Worm (Caenorhabditis elegans) whole organism, L2 larva: ENCODE data around the gene C14A11.2.
A peak's percentile ranks its signal among the peaks of the same experiment; 100 is the strongest.

Source experiments
- C34F6.9 ChIP-seq: fragments of 150-350 bp; optimal IDR thresholded peaks from 2 replicates; lab custom pipeline; 2014; ENCODE audit warnings: missing biosample characterization, missing genetic modification characterization
- F13H6.1 ChIP-seq: sonication (generic microtip); optimal IDR thresholded peaks from 2 replicates; lab custom pipeline; 2016; ENCODE audit warnings: missing genetic modification characterization, missing compliant biosample characterization
- Y55F3AM.14 ChIP-seq: fragments of 200-800 bp; sonication (Bioruptor generic); optimal IDR thresholded peaks from 2 replicates; lab custom pipeline; 2018; ENCODE audit warnings: mild to moderate bottlenecking, missing genetic modification characterization, missing compliant biosample characterization
- ZK546.5 ChIP-seq: sonication (generic microtip); optimal IDR thresholded peaks from 2 replicates; lab custom pipeline; 2017; ENCODE audit warnings: missing biosample characterization, missing genetic modification characterization
- alr-1 ChIP-seq: fragments of 150-350 bp; optimal IDR thresholded peaks from 2 replicates; lab custom pipeline; 2014; ENCODE audit warnings: missing biosample characterization, missing genetic modification characterization
- aly-2 ChIP-seq: fragments of 150-350 bp; optimal IDR thresholded peaks from 2 replicates; lab custom pipeline; 2014; ENCODE audit warnings: missing biosample characterization, missing genetic modification characterization
- ama-1 ChIP-seq: fragments of 150-350 bp; optimal IDR thresholded peaks from 2 replicates; lab custom pipeline; 2018; ENCODE audit warnings: inconsistent platforms
- blmp-1 ChIP-seq: sonication (generic microtip); optimal IDR thresholded peaks from 2 replicates; lab custom pipeline; 2017; ENCODE audit warnings: missing genetic modification characterization, mild to moderate bottlenecking, missing compliant biosample characterization, antibody characterized with exemption, moderate library complexity; ENCODE audit not compliant: insufficient read depth
- ceh-82 ChIP-seq: fragments of 150-350 bp; optimal IDR thresholded peaks from 2 replicates; lab custom pipeline; 2014; ENCODE audit warnings: missing biosample characterization, missing genetic modification characterization
- crh-2 ChIP-seq: sonication (generic microtip); optimal IDR thresholded peaks from 2 replicates; lab custom pipeline; 2017; ENCODE audit warnings: missing biosample characterization, missing genetic modification characterization
- egl-27 ChIP-seq: sonication (generic microtip); optimal IDR thresholded peaks from 3 replicates; lab custom pipeline; 2017; ENCODE audit warnings: missing biosample characterization, missing genetic modification reagents, missing genetic modification characterization
- elt-1 ChIP-seq: fragments of 150-350 bp; optimal IDR thresholded peaks from 2 replicates; lab custom pipeline; 2014; ENCODE audit warnings: missing biosample characterization, missing genetic modification characterization
- elt-3 ChIP-seq: sonication (generic microtip); optimal IDR thresholded peaks from 2 replicates; lab custom pipeline; 2017; ENCODE audit warnings: missing biosample characterization, missing genetic modification characterization
- fos-1 ChIP-seq: fragments of 150-350 bp; optimal IDR thresholded peaks from 2 replicates; lab custom pipeline; 2014; ENCODE audit warnings: missing biosample characterization, missing genetic modification characterization
- lin-13 ChIP-seq: fragments of 150-350 bp; optimal IDR thresholded peaks from 2 replicates; lab custom pipeline; 2014; ENCODE audit warnings: missing biosample characterization, missing genetic modification reagents, missing genetic modification characterization
- lin-39 ChIP-seq: fragments of 150-350 bp; optimal IDR thresholded peaks from 2 replicates; lab custom pipeline; 2014; ENCODE audit warnings: missing biosample characterization, missing genetic modification reagents, missing genetic modification characterization
- lsy-2 ChIP-seq, 2 experiments: fragments of 150-350 bp in 1 of 2; sonication (generic microtip) in 1 of 2; optimal IDR thresholded peaks; 2 replicates each; lab custom pipeline; 2014 to 2017; ENCODE audit warnings: missing biosample characterization in 2 of 2, missing genetic modification characterization in 2 of 2
- mdl-1 ChIP-seq, 2 experiments: fragments of 150-350 bp in 1 of 2; sonication (generic microtip) in 1 of 2; optimal IDR thresholded peaks; 2 replicates each; lab custom pipeline; 2017; ENCODE audit warnings: missing biosample characterization in 2 of 2, missing genetic modification characterization in 2 of 2
- nhr-10 ChIP-seq: sonication (generic microtip); optimal IDR thresholded peaks from 2 replicates; lab custom pipeline; 2017; ENCODE audit warnings: missing biosample characterization, missing genetic modification characterization
- nhr-129 ChIP-seq: fragments of 150-350 bp; optimal IDR thresholded peaks from 2 replicates; lab custom pipeline; 2014; ENCODE audit warnings: missing biosample characterization, missing genetic modification characterization
- nhr-21 ChIP-seq: fragments of 150-350 bp; optimal IDR thresholded peaks from 2 replicates; lab custom pipeline; 2014; ENCODE audit warnings: missing biosample characterization, missing genetic modification characterization
- nhr-237 ChIP-seq: fragments of 150-350 bp; optimal IDR thresholded peaks from 2 replicates; lab custom pipeline; 2014; ENCODE audit warnings: missing biosample characterization, missing genetic modification characterization
- nhr-25 ChIP-seq: fragments of 150-350 bp; sonication (generic microtip); optimal IDR thresholded peaks from 3 replicates; lab custom pipeline; 2014; ENCODE audit warnings: missing biosample characterization, missing genetic modification characterization
- nhr-77 ChIP-seq: fragments of 150-350 bp; optimal IDR thresholded peaks from 2 replicates; lab custom pipeline; 2014; ENCODE audit warnings: missing biosample characterization, missing genetic modification characterization
- peb-1 ChIP-seq: fragments of 150-350 bp; optimal IDR thresholded peaks from 2 replicates; lab custom pipeline; 2014; ENCODE audit warnings: missing biosample characterization, missing genetic modification characterization
- skn-1 ChIP-seq: sonication (generic microtip); optimal IDR thresholded peaks from 2 replicates; lab custom pipeline; 2017; ENCODE audit warnings: missing biosample characterization, missing genetic modification characterization
- sma-3 ChIP-seq: sonication (generic microtip); optimal IDR thresholded peaks from 2 replicates; lab custom pipeline; 2016; ENCODE audit warnings: missing genetic modification reagents, missing genetic modification characterization, missing compliant biosample characterization
- sma-9 ChIP-seq, 2 experiments: fragments of 150-350 bp in 1 of 2; sonication (generic microtip) in 1 of 2; optimal IDR thresholded peaks; 2 replicates each; lab custom pipeline; 2014 to 2016; ENCODE audit warnings: missing genetic modification characterization in 2 of 2, mild to moderate bottlenecking in 1 of 2, missing biosample characterization in 1 of 2, missing compliant biosample characterization in 1 of 2, missing genetic modification reagents in 1 of 2, moderate library complexity in 1 of 2
- snpc-4 ChIP-seq: fragments of 150-350 bp; optimal IDR thresholded peaks from 2 replicates; lab custom pipeline; 2014; ENCODE audit warnings: missing biosample characterization, missing genetic modification characterization
- unc-55 ChIP-seq: fragments of 150-350 bp; sonication (generic microtip); optimal IDR thresholded peaks from 3 replicates; lab custom pipeline; 2014; ENCODE audit warnings: missing biosample characterization, missing genetic modification reagents, missing genetic modification characterization
- zag-1 ChIP-seq: fragments of 150-350 bp; optimal IDR thresholded peaks from 2 replicates; lab custom pipeline; 2014; ENCODE audit warnings: missing biosample characterization, missing genetic modification characterization
- ztf-11 ChIP-seq: sonication (generic microtip); optimal IDR thresholded peaks from 2 replicates; lab custom pipeline; 2017; ENCODE audit warnings: missing biosample characterization, missing genetic modification characterization

Gene C14A11.2

DNA sequence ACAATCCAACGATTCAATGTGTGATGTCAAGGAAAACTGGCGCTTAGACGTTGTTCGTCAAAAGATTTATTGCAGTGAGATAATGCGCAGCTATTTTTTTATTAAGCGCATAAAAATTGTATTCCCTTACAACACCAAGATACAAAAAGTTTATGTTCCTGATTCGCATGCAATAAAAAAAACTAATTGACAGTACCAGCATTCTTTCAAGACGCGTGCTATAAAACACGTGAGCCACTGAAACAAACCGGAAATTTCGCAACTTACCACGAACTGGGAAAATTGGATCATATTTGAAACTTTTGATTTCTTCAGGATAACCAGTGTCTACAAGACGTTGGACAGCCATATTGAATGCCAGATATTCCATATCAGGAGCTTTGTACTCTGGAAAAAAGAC, 34.6 kb downstream of the C14A11.2 start:
- no peak for TF ChIP-seq mdl-1 (tag; optimal IDR thresholded peaks at IDR 0.05; lab: Kevin White, UChicago)
- no peak for TF ChIP-seq F13H6.1 (tag; lab: Kevin White, UChicago)
- no peak for TF ChIP-seq elt-3 (tag; lab: Kevin White, UChicago)
- TF ChIP-seq nhr-25 (tag; lab: Kevin White, UChicago) = no peak
- no peak for TF ChIP-seq ztf-11 (tag; lab: Kevin White, UChicago)
- no peak for TF ChIP-seq blmp-1 (tag; lab: Kevin White, UChicago)
- no peak for TF ChIP-seq alr-1 (tag; lab: Kevin White, UChicago)
- no peak for TF ChIP-seq peb-1 (tag; lab: Kevin White, UChicago)
- no peak for TF ChIP-seq sma-3 (GFP tag; lab: Kevin White, UChicago)
- TF ChIP-seq unc-55 (GFP tag; lab: Kevin White, UChicago) = no peak
- TF ChIP-seq sma-9 (GFP tag; optimal IDR thresholded peaks at IDR 0.05; lab: Kevin White, UChicago) = no peak
- no peak for TF ChIP-seq sma-9 (tag; optimal IDR thresholded peaks at IDR 0.05; lab: Kevin White, UChicago)

- TF ChIP-seq alr-1 (tag; lab: Kevin White, UChicago) = no peak
- TF ChIP-seq nhr-21 (tag; lab: Kevin White, UChicago) = no peak
- TF ChIP-seq sma-9 (GFP tag; optimal IDR thresholded peaks at IDR 0.05; lab: Kevin White, UChicago) = peak; percentile 23
- TF ChIP-seq sma-9 (tag; optimal IDR thresholded peaks at IDR 0.05; lab: Kevin White, UChicago) = no peak
- no peak for TF ChIP-seq zag-1
- no peak for TF ChIP-seq nhr-10 (tag; lab: Kevin White, UChicago)
- peak; percentile 82 for TF ChIP-seq fos-1 (tag; lab: Kevin White, UChicago)
- TF ChIP-seq crh-2 (tag; lab: Kevin White, UChicago) = no peak
Measured at ce11 chrX:2838619-2839018, 35.7 kb downstream of the C14A11.2 start.

ce11 chrX:2840287-2840686, 37.4 kb downstream of the C14A11.2 start, which contains the start of gene Y71H10B.1:
Y71H10B.1 (minus strand) TSS chrX:2840292.
- TF ChIP-seq mdl-1 (tag; optimal IDR thresholded peaks at IDR 0.05; lab: Kevin White, UChicago) = no peak
- TF ChIP-seq lsy-2 (tag; optimal IDR thresholded peaks at IDR 0.05; lab: Kevin White, UChicago) = no peak
- TF ChIP-seq aly-2 = no peak
- no peak for TF ChIP-seq nhr-77 (tag; lab: Kevin White, UChicago)
- no peak for TF ChIP-seq egl-27 (tag; lab: Kevin White, UChicago)
- TF ChIP-seq lin-13 (GFP tag; lab: Kevin White, UChicago) = no peak
- no peak for TF ChIP-seq skn-1 (tag; lab: Kevin White, UChicago)
- no peak for TF ChIP-seq elt-3 (tag; lab: Kevin White, UChicago)
- no peak for TF ChIP-seq snpc-4 (tag; lab: Kevin White, UChicago)
- TF ChIP-seq Y55F3AM.14 (GFP tag; lab: Kevin White, UChicago) = no peak
- TF ChIP-seq lin-39 (tag; lab: Kevin White, UChicago) = no peak
- no peak for TF ChIP-seq nhr-129 (tag; lab: Kevin White, UChicago)
- TF ChIP-seq nhr-25 (tag; lab: Kevin White, UChicago) = peak; percentile 7
- TF ChIP-seq unc-55 (GFP tag; lab: Kevin White, UChicago) = no peak
- peak; percentile 21 for TF ChIP-seq C34F6.9 (tag; lab: Kevin White, UChicago)
- TF ChIP-seq zag-1 = no peak
- TF ChIP-seq elt-1 = no peak
- TF ChIP-seq nhr-237 (tag; lab: Kevin White, UChicago) = no peak

- TF ChIP-seq F13H6.1 (tag; lab: Kevin White, UChicago) (peak; percentile 47), snpc-4 (tag; lab: Kevin White, UChicago) (no peak), ceh-82 (no peak), nhr-237 (tag; lab: Kevin White, UChicago) (no peak), ama-1 (no peak), fos-1 (tag; lab: Kevin White, UChicago) (peak; percentile 69)
Measured at ce11 chrX:2841754-2842153, 38.8 kb downstream of the C14A11.2 start.

- TF ChIP-seq ZK546.5 (tag; lab: Kevin White, UChicago) (no peak), snpc-4 (tag; lab: Kevin White, UChicago) (peak; percentile 72)
Measured at ce11 chrX:2843508-2843907, 40.6 kb downstream of the C14A11.2 start.
